Fruit fly (Drosophila melanogaster) whole organism, embryonic: Measurements from ENCODE around the gene CG17549.

Source experiments
- BEAF-32 ChIP-seq: fragments of 200-800 bp; sonication (Bioruptor generic); optimal IDR thresholded peaks from 3 replicates; lab custom pipeline; 2017; ENCODE audit warnings: missing biosample characterization, missing genetic modification characterization, mild to moderate bottlenecking, moderate library complexity, missing genetic modification reagents
- CG11456 ChIP-seq: fragments of 200-800 bp; sonication (Bioruptor generic); IDR thresholded peaks from 3 replicates; pipeline ENCODE4 v1.3.6; 2022; ENCODE audit warnings: missing biosample characterization, missing genetic modification characterization
- CG12104 ChIP-seq: fragments of 200-800 bp; sonication (Bioruptor generic); optimal IDR thresholded peaks from 3 replicates; lab custom pipeline; 2016; ENCODE audit warnings: missing biosample characterization, missing genetic modification characterization
- CG17568 ChIP-seq: fragments of 200-800 bp; sonication (Bioruptor generic); optimal IDR thresholded peaks from 2 replicates; lab custom pipeline; 2018; ENCODE audit warnings: missing biosample characterization, mild to moderate bottlenecking, missing genetic modification characterization, moderate library complexity
- CG18262 ChIP-seq: fragments of 200-800 bp; optimal IDR thresholded peaks from 3 replicates; lab custom pipeline; 2019; ENCODE audit warnings: missing biosample characterization, mild to moderate bottlenecking, missing genetic modification characterization, moderate library complexity
- CG3726 ChIP-seq: fragments of 200-800 bp; sonication (Bioruptor generic); IDR thresholded peaks from 3 replicates; pipeline ENCODE4, ENCODE4 v1.3.6; 2022; ENCODE audit warnings: missing biosample characterization, missing genetic modification characterization
- CG7745 ChIP-seq: fragments of 200-800 bp; sonication (Bioruptor generic); optimal IDR thresholded peaks from 2 replicates; lab custom pipeline; 2018; ENCODE audit warnings: missing biosample characterization, mild to moderate bottlenecking, missing genetic modification characterization, moderate library complexity
- CG7928 ChIP-seq: fragments of 200-800 bp; sonication (Bioruptor generic); optimal IDR thresholded peaks from 2 replicates; lab custom pipeline; 2017; ENCODE audit warnings: missing biosample characterization, mild to moderate bottlenecking, missing genetic modification characterization
- CG9932 ChIP-seq: fragments of 200-800 bp; sonication (Bioruptor generic); IDR thresholded peaks from 2 replicates; pipeline ENCODE4 v1.3.6; 2022; ENCODE audit warnings: missing biosample characterization, missing genetic modification characterization
- NFAT ChIP-seq: fragments of 200-800 bp; sonication (Bioruptor generic); IDR thresholded peaks from 2 replicates; pipeline ENCODE4 v1.3.6; 2022; ENCODE audit warnings: missing biosample characterization, missing genetic modification characterization
- fu2 ChIP-seq: fragments of 200-800 bp; sonication (Bioruptor generic); optimal IDR thresholded peaks from 2 replicates; lab custom pipeline; 2016; ENCODE audit warnings: missing biosample characterization, missing genetic modification characterization
- psq ChIP-seq: fragments of 200-800 bp; sonication (Bioruptor generic); optimal IDR thresholded peaks from 2 replicates; lab custom pipeline; 2017; ENCODE audit warnings: missing biosample characterization, missing genetic modification characterization
- row ChIP-seq: fragments of 200-800 bp; sonication (Bioruptor generic); IDR thresholded peaks from 3 replicates; pipeline ENCODE4 v1.3.6; 2022; ENCODE audit warnings: missing biosample characterization, missing genetic modification characterization

DNA sequence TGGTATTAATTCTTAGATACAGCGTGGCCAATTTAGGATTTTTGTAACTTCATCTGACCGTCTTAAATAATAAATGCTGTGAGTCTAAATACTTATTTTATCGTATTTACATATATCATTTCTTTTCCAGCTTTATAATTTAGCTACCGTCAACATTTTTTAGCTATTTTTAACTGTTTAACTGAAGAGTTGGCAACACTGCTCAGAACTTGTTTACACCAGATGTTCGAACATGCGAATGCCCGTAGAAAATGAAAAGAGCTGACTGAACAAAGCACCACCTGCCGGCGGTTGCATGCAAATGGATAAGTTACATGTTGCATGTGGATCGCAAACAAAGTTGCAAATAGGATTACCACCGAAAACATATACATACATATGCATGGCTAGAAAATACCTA is 26.3 kb downstream of the CG17549 start:
- TF ChIP-seq CG3726 (GFP tag; lab: Robert Waterston, UW) (no peak), CG12104 (no peak), CG18262 (tag; lab: Kevin White, UChicago) (peak; percentile 4), NFAT (no peak), CG7928 (GFP tag; lab: Kevin White, UChicago) (no peak), CG11456 (GFP tag; lab: Robert Waterston, UW) (peak; percentile 53; the same call in 1 of the 3 replicates), CG7745 (tag; lab: Kevin White, UChicago) (no peak), fu2 (GFP tag; lab: Kevin White, UChicago) (no peak), CG9932 (no peak), psq (peak; percentile 16), BEAF-32 (GFP tag; lab: Kevin White, UChicago) (no peak), CG17568 (GFP tag; lab: Kevin White, UChicago) (no peak), row (peak; percentile 77)
